Fruit fly (Drosophila melanogaster) whole organism, embryonic: ENCODE data around the gene ball.

ENCODE experiments used
- B-H2 ChIP-seq: fragments of 200-800 bp; sonication (Bioruptor generic); optimal IDR thresholded peaks from 2 replicates; lab custom pipeline; 2018; ENCODE audit warnings: missing biosample characterization, mild to moderate bottlenecking, missing genetic modification characterization
- BtbVII ChIP-seq: fragments of 200-800 bp; sonication (Bioruptor generic); optimal IDR thresholded peaks from 3 replicates; lab custom pipeline; 2017; ENCODE audit warnings: missing biosample characterization, mild to moderate bottlenecking, missing genetic modification characterization
- CG10366 ChIP-seq: fragments of 200-800 bp; sonication (Bioruptor generic); IDR thresholded peaks from 2 replicates; pipeline ENCODE4 v1.3.6; 2022; ENCODE audit warnings: missing biosample characterization, missing genetic modification characterization
- CG10959 ChIP-seq: fragments of 200-800 bp; sonication (Bioruptor generic); IDR thresholded peaks from 2 replicates; pipeline ENCODE4 v1.3.6; 2022; ENCODE audit warnings: missing biosample characterization, missing genetic modification characterization
- CG11456 ChIP-seq: fragments of 200-800 bp; sonication (Bioruptor generic); IDR thresholded peaks from 3 replicates; pipeline ENCODE4 v1.3.6; 2022; ENCODE audit warnings: missing biosample characterization, missing genetic modification characterization
- CG11696 ChIP-seq: fragments of 200-800 bp; sonication (Bioruptor generic); IDR thresholded peaks from 2 replicates; pipeline ENCODE4 v1.3.6; 2022; ENCODE audit warnings: missing biosample characterization, missing genetic modification characterization
- CG12299 ChIP-seq: fragments of 200-800 bp; sonication (Bioruptor generic); optimal IDR thresholded peaks from 2 replicates; lab custom pipeline; 2018; ENCODE audit warnings: missing biosample characterization, mild to moderate bottlenecking, missing genetic modification characterization
- CG13123 ChIP-seq: fragments of 200-800 bp; sonication (Bioruptor generic); optimal IDR thresholded peaks from 2 replicates; lab custom pipeline; 2016; ENCODE audit warnings: missing biosample characterization, missing genetic modification characterization
- CG14860 ChIP-seq: fragments of 200-800 bp; sonication (Bioruptor generic); IDR thresholded peaks from 3 replicates; pipeline ENCODE4 v1.3.6; 2022; ENCODE audit warnings: missing biosample characterization, missing genetic modification characterization; ENCODE audit not compliant: partially characterized antibody
- CG1602 ChIP-seq: fragments of 200-800 bp; sonication (Bioruptor generic); optimal IDR thresholded peaks from 3 replicates; lab custom pipeline; 2016; ENCODE audit warnings: missing biosample characterization, missing genetic modification characterization
- CG17186 ChIP-seq: fragments of 200-800 bp; sonication (Bioruptor generic); optimal IDR thresholded peaks from 3 replicates; lab custom pipeline; 2017; ENCODE audit warnings: missing biosample characterization, missing genetic modification reagents, missing genetic modification characterization
- CG17328 ChIP-seq: fragments of 200-800 bp; sonication (Bioruptor generic); IDR thresholded peaks from 2 replicates; pipeline ENCODE4 v1.3.6; 2022; ENCODE audit warnings: missing biosample characterization, missing genetic modification characterization
- CG2120 ChIP-seq: fragments of 200-800 bp; sonication (Bioruptor generic); optimal IDR thresholded peaks from 3 replicates; lab custom pipeline; 2016; ENCODE audit warnings: missing biosample characterization, missing genetic modification characterization
- CG30020 ChIP-seq: fragments of 200-800 bp; optimal IDR thresholded peaks from 2 replicates; lab custom pipeline; 2019; ENCODE audit warnings: missing biosample characterization, mild to moderate bottlenecking, missing genetic modification characterization, moderate library complexity
- CG30403 ChIP-seq: fragments of 200-800 bp; sonication (Bioruptor generic); optimal IDR thresholded peaks from 3 replicates; lab custom pipeline; 2016; ENCODE audit warnings: missing biosample characterization, missing genetic modification characterization
- CG34422 ChIP-seq: fragments of 200-800 bp; sonication (Bioruptor generic); IDR thresholded peaks from 3 replicates; pipeline ENCODE4 v1.3.6; 2022; ENCODE audit warnings: missing biosample characterization, missing genetic modification characterization
- CG3847 ChIP-seq: fragments of 200-800 bp; sonication (Bioruptor generic); IDR thresholded peaks from 2 replicates; pipeline ENCODE4 v1.3.6; 2022; ENCODE audit warnings: missing biosample characterization, missing genetic modification characterization
- CG4360 ChIP-seq: fragments of 200-800 bp; sonication (Bioruptor generic); IDR thresholded peaks from 2 replicates; pipeline ENCODE4 v1.3.6; 2022; ENCODE audit warnings: missing biosample characterization, missing genetic modification characterization
- CG6272 ChIP-seq: fragments of 200-800 bp; sonication (Bioruptor generic); IDR thresholded peaks from 2 replicates; pipeline ENCODE4 v1.3.6; 2022; ENCODE audit warnings: missing biosample characterization, missing genetic modification characterization
- CG8089 ChIP-seq: fragments of 200-800 bp; sonication (Bioruptor generic); optimal IDR thresholded peaks from 3 replicates; lab custom pipeline; 2016; ENCODE audit warnings: missing biosample characterization, missing genetic modification characterization
- CG9817 ChIP-seq: fragments of 200-800 bp; sonication (Bioruptor generic); optimal IDR thresholded peaks from 2 replicates; lab custom pipeline; 2018; ENCODE audit warnings: missing biosample characterization, mild to moderate bottlenecking, missing genetic modification characterization, moderate library complexity
- Dfd ChIP-seq, 2 experiments: fragments of >200 bp; optimal IDR thresholded peaks; 2 replicates each; lab custom pipeline; 2017; ENCODE audit warnings: missing biosample characterization in 2 of 2, missing genetic modification characterization in 2 of 2
- Hr51 ChIP-seq, 2 experiments: fragments of 200-800 bp; sonication (Bioruptor generic); optimal IDR thresholded peaks; 2 replicates in 1 of 2; 3 replicates in 1 of 2; lab custom pipeline; 2016 to 2018; ENCODE audit warnings: missing biosample characterization in 2 of 2, missing genetic modification characterization in 2 of 2, mild to moderate bottlenecking in 1 of 2, moderate library complexity in 1 of 2
- Poxn ChIP-seq: fragments of 200-800 bp; sonication (Bioruptor generic); IDR thresholded peaks from 2 replicates; pipeline ENCODE4 v1.3.6; 2022; ENCODE audit warnings: missing biosample characterization, missing genetic modification characterization
- Rfx ChIP-seq: fragments of 200-800 bp; sonication (Bioruptor generic); IDR thresholded peaks from 2 replicates; pipeline ENCODE4 v1.3.6; 2022; ENCODE audit warnings: missing biosample characterization, missing genetic modification characterization
- Sry-β ChIP-seq: fragments of 200-800 bp; sonication (Bioruptor generic); optimal IDR thresholded peaks from 2 replicates; lab custom pipeline; 2018; ENCODE audit warnings: missing biosample characterization, mild to moderate bottlenecking, missing genetic modification characterization, moderate library complexity
- Trl ChIP-seq, 3 experiments: fragments of >200 bp in 2 of 3; fragments of 200-800 bp in 1 of 3; sonication (Bioruptor generic) in 1 of 3; optimal IDR thresholded peaks; 2 replicates in 1 of 3; 3 replicates in 2 of 3; lab custom pipeline; 2016 to 2017; ENCODE audit warnings: missing biosample characterization in 1 of 3, missing genetic modification characterization in 1 of 3
- ash1 ChIP-seq: fragments of 200-800 bp; sonication (Bioruptor generic); optimal IDR thresholded peaks from 2 replicates; lab custom pipeline; 2018; ENCODE audit warnings: missing biosample characterization, mild to moderate bottlenecking, missing genetic modification characterization
- chif ChIP-seq, 2 experiments: fragments of 200-800 bp; sonication (Bioruptor generic); optimal IDR thresholded peaks; 3 replicates each; lab custom pipeline; 2016; ENCODE audit warnings: missing biosample characterization in 2 of 2, missing genetic modification characterization in 2 of 2
- chinmo ChIP-seq: fragments of 200-800 bp; sonication (Bioruptor generic); IDR thresholded peaks from 4 replicates; pipeline ENCODE4 v1.3.6; 2022; ENCODE audit warnings: missing biosample characterization, missing genetic modification characterization; ENCODE audit not compliant: partially characterized antibody
- croc ChIP-seq: fragments of 200-800 bp; sonication (Bioruptor generic); conservative IDR thresholded peaks from 3 replicates; pipeline ENCODE4 v1.3.6; 2022; ENCODE audit warnings: missing biosample characterization, missing genetic modification characterization
- grn ChIP-seq: fragments of 200-800 bp; sonication (Bioruptor generic); optimal IDR thresholded peaks from 3 replicates; lab custom pipeline; 2017; ENCODE audit warnings: missing biosample characterization, missing genetic modification characterization
- insv ChIP-seq, 2 experiments: fragments of 200-800 bp; sonication (Bioruptor generic); optimal IDR thresholded peaks; 3 replicates each; lab custom pipeline; 2016 to 2018; ENCODE audit warnings: missing biosample characterization in 2 of 2, missing genetic modification characterization in 2 of 2
- inv ChIP-seq: fragments of 200-800 bp; sonication (Bioruptor generic); IDR thresholded peaks from 2 replicates; pipeline ENCODE4 v1.3.6; 2022; ENCODE audit warnings: missing biosample characterization, missing genetic modification characterization; ENCODE audit not compliant: partially characterized antibody
- knrl ChIP-seq: fragments of 200-800 bp; sonication (Bioruptor generic); IDR thresholded peaks from 3 replicates; pipeline ENCODE4 v1.3.6; 2022; ENCODE audit warnings: missing biosample characterization, missing genetic modification characterization; ENCODE audit not compliant: partially characterized antibody
- nau ChIP-seq: fragments of 200-800 bp; sonication (Bioruptor generic); optimal IDR thresholded peaks from 3 replicates; lab custom pipeline; 2017; ENCODE audit warnings: missing biosample characterization, mild to moderate bottlenecking, missing genetic modification characterization, missing genetic modification reagents
- nerfin-1 ChIP-seq: fragments of 200-800 bp; sonication (Bioruptor generic); optimal IDR thresholded peaks from 3 replicates; lab custom pipeline; 2019; ENCODE audit warnings: missing biosample characterization, mild to moderate bottlenecking, missing genetic modification characterization, moderate library complexity
- oc ChIP-seq: fragments of 200-800 bp; sonication (Bioruptor generic); optimal IDR thresholded peaks from 2 replicates; lab custom pipeline; 2018; ENCODE audit warnings: missing biosample characterization, mild to moderate bottlenecking, missing genetic modification characterization, moderate library complexity
- pb ChIP-seq: fragments of 200-800 bp; sonication (Bioruptor generic); optimal IDR thresholded peaks from 3 replicates; lab custom pipeline; 2016; ENCODE audit warnings: missing biosample characterization, missing genetic modification characterization
- sc ChIP-seq, 3 experiments: fragments of >200 bp in 2 of 3; fragments of 200-800 bp in 1 of 3; sonication (Bioruptor generic) in 1 of 3; optimal IDR thresholded peaks; 2 replicates in 2 of 3; 3 replicates in 1 of 3; lab custom pipeline; 2017; ENCODE audit warnings: mild to moderate bottlenecking in 1 of 3, missing biosample characterization in 1 of 3, missing genetic modification characterization in 1 of 3, missing genetic modification reagents in 1 of 3
- sim ChIP-seq: fragments of 200-800 bp; sonication (Bioruptor generic); IDR thresholded peaks from 2 replicates; pipeline ENCODE4 v1.3.6; 2022; ENCODE audit warnings: missing biosample characterization, missing genetic modification characterization
- slbo ChIP-seq: fragments of 200-800 bp; sonication (Bioruptor generic); IDR thresholded peaks from 2 replicates; pipeline ENCODE4 v1.3.6; 2022; ENCODE audit warnings: missing biosample characterization, missing genetic modification characterization
- ssp ChIP-seq: fragments of 200-800 bp; sonication (Bioruptor generic); IDR thresholded peaks from 2 replicates; pipeline ENCODE4 v1.3.6; 2022; ENCODE audit warnings: missing biosample characterization, missing genetic modification characterization
- stwl ChIP-seq: fragments of 200-800 bp; sonication (Bioruptor generic); optimal IDR thresholded peaks from 3 replicates; lab custom pipeline; 2018; ENCODE audit warnings: missing biosample characterization, mild to moderate bottlenecking, missing genetic modification characterization, moderate library complexity
- tap ChIP-seq: fragments of 200-800 bp; optimal IDR thresholded peaks from 3 replicates; lab custom pipeline; 2019; ENCODE audit warnings: missing biosample characterization, mild to moderate bottlenecking, missing genetic modification characterization, moderate library complexity
- toy ChIP-seq: fragments of 200-800 bp; sonication (Bioruptor generic); IDR thresholded peaks from 2 replicates; pipeline ENCODE4 v1.3.6; 2022; ENCODE audit warnings: missing biosample characterization, missing genetic modification characterization
- usp ChIP-seq: fragments of >200 bp; optimal IDR thresholded peaks from 2 replicates; lab custom pipeline; 2017; ENCODE audit warnings: missing biosample characterization, missing genetic modification characterization
- wdn ChIP-seq: fragments of 200-800 bp; sonication (Bioruptor generic); IDR thresholded peaks from 2 replicates; pipeline ENCODE4 v1.3.6; 2022; ENCODE audit warnings: missing biosample characterization, missing genetic modification characterization
- zen2 ChIP-seq: fragments of 200-800 bp; sonication (Bioruptor generic); IDR thresholded peaks from 3 replicates; pipeline ENCODE4 v1.3.6; 2022; ENCODE audit warnings: missing biosample characterization, missing genetic modification characterization; ENCODE audit not compliant: partially characterized antibody
- zfh2 ChIP-seq: fragments of 200-800 bp; sonication (Bioruptor generic); optimal IDR thresholded peaks from 2 replicates; lab custom pipeline; 2016; ENCODE audit warnings: missing biosample characterization, missing genetic modification characterization

ball gene

DNA sequence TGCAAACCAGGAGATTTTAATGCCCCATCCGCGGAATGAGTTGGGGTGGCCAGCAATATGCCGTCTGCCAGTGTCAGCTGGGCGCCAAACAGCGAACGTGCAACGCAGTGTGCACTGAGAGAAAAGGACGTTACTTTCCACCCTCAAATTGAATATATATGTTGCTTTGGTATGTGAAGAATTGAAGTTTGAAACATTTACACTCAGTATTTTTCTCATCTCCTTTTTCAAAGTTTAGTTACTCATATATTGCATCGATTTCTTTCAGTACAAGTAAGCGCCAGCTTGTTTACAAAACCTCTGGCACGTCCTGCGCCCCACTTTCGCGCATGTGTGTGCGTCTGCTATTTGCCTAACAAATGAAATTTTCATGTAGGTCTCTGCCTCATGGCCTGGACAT lies 7.4 kb downstream of the ball start (continued):
- no peak for TF ChIP-seq zfh2 (GFP tag; lab: Kevin White, UChicago)
- no peak for TF ChIP-seq sc (optimal IDR thresholded peaks at IDR 0.05; lab: Kevin White, UChicago)
- no peak for TF ChIP-seq sc (GFP tag; optimal IDR thresholded peaks at IDR 0.05; lab: Kevin White, UChicago)
- no peak for TF ChIP-seq CG17186 (GFP tag; lab: Kevin White, UChicago)
- TF ChIP-seq Poxn (GFP tag; lab: Robert Waterston, UW), result no peak
- no peak for TF ChIP-seq CG34422 (GFP tag; lab: Robert Waterston, UW)
- TF ChIP-seq B-H2 (GFP tag; lab: Kevin White, UChicago), result no peak
- peak; percentile 10; the same call in 1 of the 2 replicates for TF ChIP-seq toy (GFP tag; lab: Robert Waterston, UW)
- TF ChIP-seq grn, result no peak
- TF ChIP-seq Trl (optimal IDR thresholded peaks at IDR 0.05; lab: Kevin White, UChicago), result no peak
- peak; percentile 72 for TF ChIP-seq Trl (GFP tag; optimal IDR thresholded peaks at IDR 0.05; lab: Kevin White, UChicago)
- no peak for TF ChIP-seq wdn (GFP tag; lab: Robert Waterston, UW)
- no peak for TF ChIP-seq CG9817 (tag; lab: Kevin White, UChicago)
- TF ChIP-seq CG6272, result no peak
- TF ChIP-seq ssp (GFP tag; lab: Robert Waterston, UW), result peak; percentile 45
- no peak for TF ChIP-seq zen2
- TF ChIP-seq CG11456 (GFP tag; lab: Robert Waterston, UW), result no peak
- no peak for TF ChIP-seq CG13123 (GFP tag; lab: Kevin White, UChicago)
- TF ChIP-seq BtbVII, result no peak
- TF ChIP-seq slbo, result peak; percentile 46; the same call in 1 of the 2 replicates
- no peak for TF ChIP-seq inv
- no peak for TF ChIP-seq insv (GFP tag; optimal IDR thresholded peaks at IDR 0.05; lab: Kevin White, UChicago)
- TF ChIP-seq CG10959 (GFP tag; lab: Robert Waterston, UW), result peak; percentile 36; the same call in 1 of the 2 replicates
- TF ChIP-seq CG4360 (GFP tag; lab: Robert Waterston, UW), result no peak
- TF ChIP-seq nerfin-1 (tag; lab: Kevin White, UChicago), result no peak
- no peak for TF ChIP-seq ash1 (GFP tag; lab: Kevin White, UChicago)
- TF ChIP-seq oc, result no peak
- TF ChIP-seq chinmo (GFP tag; lab: Robert Waterston, UW), result no peak
- no peak for TF ChIP-seq CG10366 (GFP tag; lab: Robert Waterston, UW)
- peak; percentile 29 for TF ChIP-seq CG2120
- TF ChIP-seq stwl (tag; lab: Kevin White, UChicago), result no peak
- TF ChIP-seq CG30403 (GFP tag; lab: Kevin White, UChicago), result peak; percentile 14
- peak; percentile 46; the same call in 1 of the 2 replicates for TF ChIP-seq CG17328
- TF ChIP-seq CG1602, result no peak
- TF ChIP-seq nau (GFP tag; lab: Kevin White, UChicago), result no peak
- no peak for TF ChIP-seq CG11696
- TF ChIP-seq croc, result no peak; the same call in 2 of the 3 replicates
- TF ChIP-seq CG30020 (tag; lab: Kevin White, UChicago), result no peak
- TF ChIP-seq pb (GFP tag; lab: Kevin White, UChicago), result no peak
- no peak for TF ChIP-seq CG14860 (GFP tag; lab: Robert Waterston, UW)
- TF ChIP-seq tap (tag; lab: Kevin White, UChicago), result no peak
- TF ChIP-seq Hr51 (GFP tag; optimal IDR thresholded peaks at IDR 0.05; lab: Kevin White, UChicago), result peak in 1 of 2 experiments; percentile 19
- TF ChIP-seq chif (GFP tag; optimal IDR thresholded peaks at IDR 0.05; lab: Kevin White, UChicago), result peak in 1 of 2 experiments; percentile 14
- TF ChIP-seq Sry-β (GFP tag; lab: Kevin White, UChicago), result no peak
- TF ChIP-seq sim (GFP tag; lab: Robert Waterston, UW), result no peak
- no peak for TF ChIP-seq CG3847 (GFP tag; lab: Robert Waterston, UW)
- TF ChIP-seq Rfx (GFP tag; lab: Robert Waterston, UW), result peak; percentile 61
- no peak for TF ChIP-seq knrl
- TF ChIP-seq CG12299 (tag; lab: Kevin White, UChicago), result no peak
- no peak for TF ChIP-seq Dfd (GFP tag; optimal IDR thresholded peaks at IDR 0.05; lab: Kevin White, UChicago)
- TF ChIP-seq usp, result no peak
- TF ChIP-seq CG8089 (GFP tag; lab: Kevin White, UChicago), result no peak
